Worm (Caenorhabditis elegans): ENCODE data around the gene C43D7.8.

- TF ChIP-seq skn-1 (tag; optimal IDR thresholded peaks at IDR 0.05) = no peak
- no peak for TF ChIP-seq vab-7 (GFP tag; IDR thresholded peaks at IDR 0.05)
- TF ChIP-seq lin-13 (GFP tag; optimal IDR thresholded peaks at IDR 0.05) = no peak
Observed at ce11 chrV:19320385-19320784, 9.1 kb upstream of the C43D7.8 start, which contains the start of gene sdz-6.

Measured in whole organism, L4 larva.